Fruit fly (Drosophila melanogaster) whole organism, prepupa: ENCODE data around the gene CG8539.

Experiments
- Blimp-1 ChIP-seq: fragments of 200-800 bp; sonication (Bioruptor generic); optimal IDR thresholded peaks from 3 replicates; lab custom pipeline; 2017; ENCODE audit warnings: missing biosample characterization, missing genetic modification characterization, mild to moderate bottlenecking, moderate library complexity, missing genetic modification reagents
- CG10669 ChIP-seq: fragments of 200-800 bp; sonication (Bioruptor generic); optimal IDR thresholded peaks from 3 replicates; lab custom pipeline; 2018; ENCODE audit warnings: missing biosample characterization, mild to moderate bottlenecking, missing genetic modification characterization, moderate library complexity
- CG11294 ChIP-seq: fragments of 200-800 bp; sonication (Bioruptor generic); IDR thresholded peaks from 2 replicates; pipeline ENCODE4 v1.3.6; 2022; ENCODE audit warnings: missing biosample characterization, missing genetic modification characterization
- CG15336 ChIP-seq: fragments of 200-800 bp; sonication (Bioruptor generic); IDR thresholded peaks from 2 replicates; pipeline ENCODE4 v1.3.6; 2022; ENCODE audit warnings: missing biosample characterization, missing genetic modification characterization
- CG1621 ChIP-seq: fragments of 200-800 bp; sonication (Bioruptor generic); optimal IDR thresholded peaks from 3 replicates; lab custom pipeline; 2018; ENCODE audit warnings: missing biosample characterization, mild to moderate bottlenecking, missing genetic modification characterization
- CG32006 ChIP-seq: fragments of 200-800 bp; sonication (Bioruptor generic); optimal IDR thresholded peaks from 3 replicates; lab custom pipeline; 2017; ENCODE audit warnings: missing biosample characterization, mild to moderate bottlenecking, missing genetic modification characterization
- CG34406 ChIP-seq: fragments of 200-800 bp; sonication (Bioruptor generic); optimal IDR thresholded peaks from 3 replicates; lab custom pipeline; 2016; ENCODE audit warnings: missing biosample characterization, missing genetic modification characterization
- CG4318 ChIP-seq: fragments of 200-800 bp; sonication (Bioruptor generic); optimal IDR thresholded peaks from 3 replicates; lab custom pipeline; 2017; ENCODE audit warnings: missing biosample characterization, mild to moderate bottlenecking, missing genetic modification characterization
- CG6808 ChIP-seq: fragments of 200-800 bp; sonication (Bioruptor generic); optimal IDR thresholded peaks from 3 replicates; lab custom pipeline; 2017; ENCODE audit warnings: missing biosample characterization, missing genetic modification characterization, mild to moderate bottlenecking, moderate library complexity, missing genetic modification reagents
- CG7368 ChIP-seq: fragments of 200-800 bp; sonication (Bioruptor generic); optimal IDR thresholded peaks from 3 replicates; lab custom pipeline; 2016; ENCODE audit warnings: missing biosample characterization, missing genetic modification characterization
- CG8119 ChIP-seq: fragments of 200-800 bp; sonication (Bioruptor generic); IDR thresholded peaks from 3 replicates; pipeline ENCODE4 v1.3.6; 2022; ENCODE audit warnings: missing biosample characterization, missing genetic modification characterization
- CG8319 ChIP-seq: fragments of 200-800 bp; sonication (Bioruptor generic); optimal IDR thresholded peaks from 3 replicates; lab custom pipeline; 2016; ENCODE audit warnings: missing biosample characterization, missing genetic modification characterization
- CG8632 ChIP-seq: fragments of 200-800 bp; sonication (Bioruptor generic); optimal IDR thresholded peaks from 3 replicates; lab custom pipeline; 2016; ENCODE audit warnings: missing biosample characterization, missing genetic modification characterization
- CG9139 ChIP-seq: fragments of 200-800 bp; sonication (Bioruptor generic); optimal IDR thresholded peaks from 3 replicates; lab custom pipeline; 2017; ENCODE audit warnings: missing biosample characterization, mild to moderate bottlenecking, missing genetic modification characterization
- Eip78C ChIP-seq: fragments of 200-800 bp; sonication (Bioruptor generic); peaks from one replicate; lab custom pipeline; 2016; ENCODE audit warnings: missing biosample characterization, missing genetic modification characterization
- Ets21C ChIP-seq: fragments of 200-800 bp; sonication (Bioruptor generic); optimal IDR thresholded peaks from 3 replicates; lab custom pipeline; 2016; ENCODE audit warnings: missing biosample characterization, missing genetic modification characterization
- Ets96B ChIP-seq: fragments of 200-800 bp; optimal IDR thresholded peaks from 2 replicates; lab custom pipeline; 2019; ENCODE audit warnings: missing biosample characterization, mild to moderate bottlenecking, missing genetic modification characterization, moderate library complexity
- Gug ChIP-seq: fragments of 200-800 bp; sonication (Bioruptor generic); IDR thresholded peaks from 2 replicates; pipeline ENCODE4 v1.3.6; 2022; ENCODE audit warnings: missing biosample characterization, missing genetic modification characterization
- Hr38 ChIP-seq: sonication (Bioruptor generic); optimal IDR thresholded peaks from 2 replicates; lab custom pipeline; 2016; ENCODE audit warnings: missing biosample characterization, missing genetic modification characterization
- Lpt ChIP-seq: fragments of 200-800 bp; sonication (Bioruptor generic); optimal IDR thresholded peaks from 3 replicates; lab custom pipeline; 2016; ENCODE audit warnings: missing biosample characterization, missing genetic modification characterization
- OdsH ChIP-seq: fragments of 200-800 bp; sonication (Bioruptor generic); optimal IDR thresholded peaks from 3 replicates; lab custom pipeline; 2016; ENCODE audit warnings: missing biosample characterization, missing genetic modification characterization
- Smox ChIP-seq: fragments of 200-800 bp; sonication (Bioruptor generic); optimal IDR thresholded peaks from 3 replicates; lab custom pipeline; 2016; ENCODE audit warnings: missing biosample characterization, missing genetic modification characterization
- Sox102F ChIP-seq: fragments of 200-800 bp; sonication (Bioruptor generic); optimal IDR thresholded peaks from 2 replicates; lab custom pipeline; 2016; ENCODE audit warnings: missing biosample characterization, mild to moderate bottlenecking, missing genetic modification characterization
- Sox14 ChIP-seq: fragments of 200-800 bp; sonication (Bioruptor generic); optimal IDR thresholded peaks from 3 replicates; lab custom pipeline; 2016; ENCODE audit warnings: missing biosample characterization, missing genetic modification characterization
- Sox15 ChIP-seq: fragments of 200-800 bp; sonication (Bioruptor generic); optimal IDR thresholded peaks from 3 replicates; lab custom pipeline; 2016; ENCODE audit warnings: missing biosample characterization, missing genetic modification characterization
- achi ChIP-seq: fragments of 200-800 bp; sonication (Bioruptor generic); optimal IDR thresholded peaks from 3 replicates; lab custom pipeline; 2016; ENCODE audit warnings: missing biosample characterization, missing genetic modification characterization
- cyc ChIP-seq: fragments of 200-800 bp; sonication (Bioruptor generic); optimal IDR thresholded peaks from 3 replicates; lab custom pipeline; 2016; ENCODE audit warnings: missing biosample characterization, missing genetic modification characterization
- dac ChIP-seq: fragments of 200-800 bp; sonication (Bioruptor generic); optimal IDR thresholded peaks from 2 replicates; lab custom pipeline; 2017; ENCODE audit warnings: missing biosample characterization, mild to moderate bottlenecking, missing genetic modification characterization
- fkh ChIP-seq: fragments of 200-800 bp; sonication (Bioruptor generic); optimal IDR thresholded peaks from 3 replicates; lab custom pipeline; 2017; ENCODE audit warnings: missing biosample characterization, mild to moderate bottlenecking, missing genetic modification characterization, moderate library complexity
- lz ChIP-seq: fragments of 200-800 bp; sonication (Bioruptor generic); optimal IDR thresholded peaks from 3 replicates; lab custom pipeline; 2016; ENCODE audit warnings: missing biosample characterization, missing genetic modification characterization
- net ChIP-seq: fragments of 200-800 bp; sonication (Bioruptor generic); optimal IDR thresholded peaks from 3 replicates; lab custom pipeline; 2016; ENCODE audit warnings: missing biosample characterization, missing genetic modification characterization
- svp ChIP-seq: fragments of 200-800 bp; sonication (Bioruptor generic); peaks from one replicate; lab custom pipeline; 2016; ENCODE audit warnings: missing biosample characterization, missing genetic modification characterization

CG8539 gene

dm6 chr3L:7496097-7496496 is 2.5 kb downstream of the CG8539 start, which contains the start of gene Cyp4d8:
Gene Cyp4d8 (minus strand): TSS chr3L:7496197.
- no peak for TF ChIP-seq Ets96B (tag; lab: Kevin White, UChicago)

dm6 chr3L:7491564-7491963 is 7.1 kb downstream of the CG8539 start, which contains the start of gene Cyp316a1:
Gene Cyp316a1 (plus strand): TSS chr3L:7491864.
- no peak for TF ChIP-seq dac (GFP tag; lab: Kevin White, UChicago)
- peak; percentile 40 for TF ChIP-seq svp (GFP tag; lab: Kevin White, UChicago)
- TF ChIP-seq, all 60 proteins: peak for 1

- TF ChIP-seq fkh (GFP tag; lab: Kevin White, UChicago): no peak
These were observed 13.0 kb downstream of the CG8539 start, which contains the start of gene mthl6 for dm6 chr3L:7485667-7486066. Gene mthl6 (plus strand): TSS chr3L:7485967.

DNA sequence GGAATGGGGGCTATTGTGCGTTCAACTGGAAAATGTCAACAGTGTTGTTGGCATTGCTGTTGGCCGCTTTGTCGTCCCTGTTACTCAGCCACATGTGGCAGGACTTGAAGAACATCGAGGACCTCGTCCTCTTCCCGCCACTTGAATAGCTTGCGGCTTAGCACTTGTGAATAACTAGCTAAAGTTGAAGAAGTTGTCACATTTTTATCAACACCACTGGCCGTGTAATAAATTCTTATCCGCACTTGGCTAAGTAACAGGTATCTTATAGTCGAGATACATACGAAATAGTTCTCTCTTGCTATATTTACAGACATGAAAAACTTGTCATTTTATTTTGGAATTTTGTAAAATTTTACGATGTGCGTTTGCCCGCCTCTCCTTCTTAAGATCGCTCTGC is 23.4 kb downstream of the CG8539 start, which contains the start of gene CG43292:
Gene CG43292 (plus strand): TSS at position 301 of the 400 bp plus-strand sequence.
- TF ChIP-seq achi (GFP tag; lab: Kevin White, UChicago) (no peak), CG4318 (GFP tag; lab: Kevin White, UChicago) (no peak), CG15336 (GFP tag; lab: Robert Waterston, UW) (no peak), CG10669 (GFP tag; lab: Kevin White, UChicago) (no peak), Hr38 (GFP tag; lab: Kevin White, UChicago) (no peak), CG8119 (GFP tag; lab: Robert Waterston, UW) (no peak), CG8319 (no peak), Smox (GFP tag; lab: Kevin White, UChicago) (no peak), Ets21C (no peak), CG11294 (no peak), CG32006 (GFP tag; lab: Kevin White, UChicago) (no peak), net (GFP tag; lab: Kevin White, UChicago) (no peak), cyc (GFP tag; lab: Kevin White, UChicago) (no peak), Sox14 (GFP tag; lab: Kevin White, UChicago) (no peak), CG7368 (GFP tag; lab: Kevin White, UChicago) (no peak), svp (GFP tag; lab: Kevin White, UChicago) (no peak), Blimp-1 (no peak)

- no peak for TF ChIP-seq lz (GFP tag; lab: Kevin White, UChicago)
- no peak for TF ChIP-seq Sox15 (GFP tag; lab: Kevin White, UChicago)
- TF ChIP-seq CG8119 (GFP tag; lab: Robert Waterston, UW): no peak
- TF ChIP-seq CG8632 (GFP tag; lab: Kevin White, UChicago): no peak
- TF ChIP-seq svp (GFP tag; lab: Kevin White, UChicago): no peak
- no peak for TF ChIP-seq CG1621 (tag; lab: Kevin White, UChicago)
- TF ChIP-seq Sox102F (GFP tag; lab: Kevin White, UChicago): no peak
- TF ChIP-seq CG9139 (GFP tag; lab: Kevin White, UChicago): no peak
- no peak for TF ChIP-seq Eip78C (GFP tag; lab: Kevin White, UChicago)
- no peak for TF ChIP-seq Sox14 (GFP tag; lab: Kevin White, UChicago)
- no peak for TF ChIP-seq OdsH (GFP tag; lab: Kevin White, UChicago)
- TF ChIP-seq, all 60 proteins: peak for 0
These were observed 27.4 kb downstream of the CG8539 start, which contains the start of gene CG8541 for dm6 chr3L:7471259-7471658. Gene CG8541 (plus strand): TSS chr3L:7471559.

DNA sequence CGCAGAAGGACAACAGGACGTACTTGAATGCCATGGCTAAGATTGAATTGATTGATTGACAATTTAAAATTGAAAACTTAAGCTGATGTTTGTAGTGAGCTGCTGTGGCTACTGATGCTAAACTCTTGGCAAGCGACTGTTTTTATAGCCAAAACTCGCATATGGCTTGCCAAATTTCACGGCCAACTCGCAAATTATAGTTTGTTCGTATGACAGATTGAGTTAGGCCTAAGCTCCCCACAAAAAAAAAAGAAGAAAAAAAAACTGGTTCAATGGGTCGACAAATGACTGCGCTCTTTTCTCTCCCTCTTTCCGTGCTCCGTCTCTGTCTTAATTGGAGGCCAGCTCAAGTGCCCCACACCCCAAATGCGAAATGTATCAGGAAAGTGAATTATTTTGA is 28.4 kb downstream of the CG8539 start, which contains the start of gene CG8543:
Gene CG8543 (minus strand): TSS at position 101 of the 400 bp plus-strand sequence.
- no peak for TF ChIP-seq CG6808
- TF ChIP-seq Gug (GFP tag; lab: Robert Waterston, UW): no peak
- TF ChIP-seq Lpt (GFP tag; lab: Kevin White, UChicago): no peak
- no peak for TF ChIP-seq CG34406 (GFP tag; lab: Kevin White, UChicago)
